Fruit fly (Drosophila melanogaster) whole organism, embryonic: ENCODE results near the gene CG3434.
A peak's percentile ranks its signal among the peaks of the same experiment; 100 is the strongest.

Source experiments
- Atf-2 ChIP-seq: fragments of 200-800 bp; sonication (Bioruptor generic); optimal IDR thresholded peaks from 2 replicates; lab custom pipeline; 2016; ENCODE audit warnings: missing biosample characterization, missing genetic modification characterization
- Bgb ChIP-seq: fragments of 200-800 bp; sonication (Bioruptor generic); IDR thresholded peaks from 2 replicates; pipeline ENCODE4 v1.3.6; 2022; ENCODE audit warnings: missing biosample characterization, missing genetic modification characterization; ENCODE audit not compliant: partially characterized antibody
- CG10979 ChIP-seq: fragments of 200-800 bp; sonication (Bioruptor generic); optimal IDR thresholded peaks from 2 replicates; lab custom pipeline; 2018; ENCODE audit warnings: missing biosample characterization, mild to moderate bottlenecking, missing genetic modification characterization, moderate library complexity
- CG11696 ChIP-seq: fragments of 200-800 bp; sonication (Bioruptor generic); IDR thresholded peaks from 2 replicates; pipeline ENCODE4 v1.3.6; 2022; ENCODE audit warnings: missing biosample characterization, missing genetic modification characterization
- CG12744 ChIP-seq: fragments of 200-800 bp; sonication (Bioruptor generic); optimal IDR thresholded peaks from 2 replicates; lab custom pipeline; 2016; ENCODE audit warnings: missing biosample characterization, missing genetic modification characterization
- CG12942 ChIP-seq: fragments of 200-800 bp; sonication (Bioruptor generic); optimal IDR thresholded peaks from 3 replicates; lab custom pipeline; 2016; ENCODE audit warnings: missing biosample characterization, missing genetic modification characterization
- CG13287 ChIP-seq: fragments of 200-800 bp; sonication (Bioruptor generic); IDR thresholded peaks from 2 replicates; pipeline ENCODE4 v1.3.6; 2022; ENCODE audit warnings: missing biosample characterization, missing genetic modification characterization; ENCODE audit not compliant: partially characterized antibody
- CG16779 ChIP-seq: fragments of 200-800 bp; sonication (Bioruptor generic); IDR thresholded peaks from 2 replicates; pipeline ENCODE4 v1.3.6; 2022; ENCODE audit warnings: missing biosample characterization, missing genetic modification characterization
- CG17802 ChIP-seq: fragments of 200-800 bp; sonication (Bioruptor generic); optimal IDR thresholded peaks from 2 replicates; lab custom pipeline; 2018; ENCODE audit warnings: missing biosample characterization, mild to moderate bottlenecking, missing genetic modification characterization, moderate library complexity
- CG18764 ChIP-seq: fragments of 200-800 bp; sonication (Bioruptor generic); optimal IDR thresholded peaks from 3 replicates; lab custom pipeline; 2016; ENCODE audit warnings: missing biosample characterization, missing genetic modification characterization
- CG31224 ChIP-seq: fragments of 200-800 bp; sonication (Bioruptor generic); IDR thresholded peaks from 2 replicates; pipeline ENCODE4 v1.3.6; 2022; ENCODE audit warnings: missing biosample characterization, missing genetic modification characterization
- CG31388 ChIP-seq: fragments of 200-800 bp; sonication (Bioruptor generic); optimal IDR thresholded peaks from 2 replicates; lab custom pipeline; 2016; ENCODE audit warnings: missing biosample characterization, missing genetic modification characterization
- CG31441 ChIP-seq: fragments of 200-800 bp; sonication (Bioruptor generic); IDR thresholded peaks from 2 replicates; pipeline ENCODE4 v1.3.6; 2022; ENCODE audit warnings: missing biosample characterization, missing genetic modification characterization
- CG3163 ChIP-seq: fragments of 200-800 bp; sonication (Bioruptor generic); optimal IDR thresholded peaks from 3 replicates; lab custom pipeline; 2016; ENCODE audit warnings: missing biosample characterization, missing genetic modification characterization
- CG34376 ChIP-seq: fragments of 200-800 bp; sonication (Bioruptor generic); optimal IDR thresholded peaks from 2 replicates; lab custom pipeline; 2018; ENCODE audit warnings: missing biosample characterization, mild to moderate bottlenecking, missing genetic modification characterization
- CG3847 ChIP-seq: fragments of 200-800 bp; sonication (Bioruptor generic); IDR thresholded peaks from 2 replicates; pipeline ENCODE4 v1.3.6; 2022; ENCODE audit warnings: missing biosample characterization, missing genetic modification characterization
- CG4707 ChIP-seq: fragments of 200-800 bp; sonication (Bioruptor generic); optimal IDR thresholded peaks from 2 replicates; lab custom pipeline; 2018; ENCODE audit warnings: missing biosample characterization, mild to moderate bottlenecking, missing genetic modification characterization, moderate library complexity
- CG7372 ChIP-seq: fragments of 200-800 bp; sonication (Bioruptor generic); IDR thresholded peaks from 2 replicates; pipeline ENCODE4 v1.3.6; 2022; ENCODE audit warnings: missing biosample characterization, missing genetic modification characterization
- CG8089 ChIP-seq: fragments of 200-800 bp; sonication (Bioruptor generic); optimal IDR thresholded peaks from 3 replicates; lab custom pipeline; 2016; ENCODE audit warnings: missing biosample characterization, missing genetic modification characterization
- CG8290 ChIP-seq, 3 experiments: fragments of 200-800 bp; sonication (Bioruptor generic); optimal IDR thresholded peaks; 2 replicates each; lab custom pipeline; 2016 to 2019; ENCODE audit warnings: missing biosample characterization in 3 of 3, missing genetic modification characterization in 3 of 3, mild to moderate bottlenecking in 2 of 3, moderate library complexity in 1 of 3
- CG9437 ChIP-seq: fragments of 200-800 bp; sonication (Bioruptor generic); optimal IDR thresholded peaks from 2 replicates; lab custom pipeline; 2018; ENCODE audit warnings: missing biosample characterization, mild to moderate bottlenecking, missing genetic modification characterization
- CrebB ChIP-seq: fragments of 200-800 bp; sonication (Bioruptor generic); optimal IDR thresholded peaks from 3 replicates; lab custom pipeline; 2018; ENCODE audit warnings: missing biosample characterization, mild to moderate bottlenecking, missing genetic modification characterization
- Dbx ChIP-seq: fragments of 200-800 bp; sonication (Bioruptor generic); IDR thresholded peaks from 3 replicates; pipeline ENCODE4 v1.3.6; 2022; ENCODE audit warnings: missing biosample characterization, missing genetic modification characterization
- Elba2 ChIP-seq: fragments of 200-800 bp; sonication (Bioruptor generic); optimal IDR thresholded peaks from 3 replicates; lab custom pipeline; 2016; ENCODE audit warnings: missing biosample characterization, missing genetic modification characterization
- Hr51 ChIP-seq, 2 experiments: fragments of 200-800 bp; sonication (Bioruptor generic); optimal IDR thresholded peaks; 2 replicates in 1 of 2; 3 replicates in 1 of 2; lab custom pipeline; 2016 to 2018; ENCODE audit warnings: missing biosample characterization in 2 of 2, missing genetic modification characterization in 2 of 2, mild to moderate bottlenecking in 1 of 2, moderate library complexity in 1 of 2
- Hr78 ChIP-seq, 2 experiments: fragments of 200-800 bp in 1 of 2; fragments of >200 bp in 1 of 2; sonication (Bioruptor generic) in 1 of 2; optimal IDR thresholded peaks; 2 replicates each; lab custom pipeline; 2017 to 2019; ENCODE audit warnings: missing biosample characterization in 2 of 2, missing genetic modification characterization in 2 of 2, mild to moderate bottlenecking in 1 of 2, moderate library complexity in 1 of 2
- MESR4 ChIP-seq: fragments of 200-800 bp; sonication (Bioruptor generic); optimal IDR thresholded peaks from 2 replicates; lab custom pipeline; 2018; ENCODE audit warnings: missing biosample characterization, mild to moderate bottlenecking, missing genetic modification characterization, moderate library complexity
- Med ChIP-seq: fragments of 200-800 bp; sonication (Bioruptor generic); peaks from one replicate; lab custom pipeline; 2016; ENCODE audit warnings: missing biosample characterization, missing genetic modification characterization, mild to moderate bottlenecking, inconsistent platforms, moderate library complexity
- Nf-YB ChIP-seq: fragments of 200-800 bp; sonication (Bioruptor generic); optimal IDR thresholded peaks from 3 replicates; lab custom pipeline; 2019; ENCODE audit warnings: missing biosample characterization, mild to moderate bottlenecking, missing genetic modification characterization, moderate library complexity
- Rfx ChIP-seq: fragments of 200-800 bp; sonication (Bioruptor generic); IDR thresholded peaks from 2 replicates; pipeline ENCODE4 v1.3.6; 2022; ENCODE audit warnings: missing biosample characterization, missing genetic modification characterization
- abd-A ChIP-seq: fragments of 200-800 bp; sonication (Bioruptor generic); optimal IDR thresholded peaks from 3 replicates; lab custom pipeline; 2019; ENCODE audit warnings: missing biosample characterization, mild to moderate bottlenecking, missing genetic modification characterization, moderate library complexity
- croc ChIP-seq: fragments of 200-800 bp; sonication (Bioruptor generic); conservative IDR thresholded peaks from 3 replicates; pipeline ENCODE4 v1.3.6; 2022; ENCODE audit warnings: missing biosample characterization, missing genetic modification characterization
- crp ChIP-seq, 2 experiments: fragments of 200-800 bp; sonication (Bioruptor generic); optimal IDR thresholded peaks; 2 replicates in 1 of 2; 3 replicates in 1 of 2; lab custom pipeline; 2017; ENCODE audit warnings: missing biosample characterization in 2 of 2, missing genetic modification characterization in 2 of 2, mild to moderate bottlenecking in 1 of 2, moderate library complexity in 1 of 2
- ftz-f1 ChIP-seq: fragments of 200-800 bp; sonication (Bioruptor generic); optimal IDR thresholded peaks from 2 replicates; lab custom pipeline; 2016; ENCODE audit warnings: missing biosample characterization, missing genetic modification characterization
- gcm2 ChIP-seq: fragments of 200-800 bp; sonication (Bioruptor generic); optimal IDR thresholded peaks from 2 replicates; lab custom pipeline; 2016; ENCODE audit warnings: missing biosample characterization, missing genetic modification characterization
- gem ChIP-seq: fragments of 200-800 bp; sonication (Bioruptor generic); optimal IDR thresholded peaks from 2 replicates; lab custom pipeline; 2019; ENCODE audit warnings: missing biosample characterization, mild to moderate bottlenecking, missing genetic modification characterization, moderate library complexity
- grn ChIP-seq: fragments of 200-800 bp; sonication (Bioruptor generic); optimal IDR thresholded peaks from 3 replicates; lab custom pipeline; 2017; ENCODE audit warnings: missing biosample characterization, missing genetic modification characterization
- maf-S ChIP-seq: fragments of 200-800 bp; sonication (Bioruptor generic); optimal IDR thresholded peaks from 2 replicates; lab custom pipeline; 2016; ENCODE audit warnings: missing biosample characterization, missing genetic modification characterization
- mirr ChIP-seq: fragments of 200-800 bp; sonication (Bioruptor generic); optimal IDR thresholded peaks from 3 replicates; lab custom pipeline; 2018; ENCODE audit warnings: missing biosample characterization, mild to moderate bottlenecking, missing genetic modification characterization
- pfk ChIP-seq: fragments of 200-800 bp; sonication (Bioruptor generic); optimal IDR thresholded peaks from 2 replicates; lab custom pipeline; 2018; ENCODE audit warnings: missing biosample characterization, mild to moderate bottlenecking, missing genetic modification characterization, moderate library complexity
- prd ChIP-seq, 3 experiments: fragments of >200 bp in 2 of 3; fragments of 200-800 bp in 1 of 3; sonication (Bioruptor generic) in 1 of 3; optimal IDR thresholded peaks in 2 of 3; IDR thresholded peaks in 1 of 3; 2 replicates in 2 of 3; 3 replicates in 1 of 3; pipeline versions ENCODE4 v1.3.6 to Lab custom; 2017 to 2022; ENCODE audit warnings: missing biosample characterization in 1 of 3, missing genetic modification characterization in 1 of 3
- pzg ChIP-seq: fragments of 200-800 bp; sonication (Bioruptor generic); optimal IDR thresholded peaks from 3 replicates; lab custom pipeline; 2018; ENCODE audit warnings: missing biosample characterization, mild to moderate bottlenecking, missing genetic modification characterization, moderate library complexity
- sna ChIP-seq: fragments of 200-800 bp; sonication (Bioruptor generic); IDR thresholded peaks from 2 replicates; pipeline ENCODE4 v1.3.6; 2022; ENCODE audit warnings: missing biosample characterization, missing genetic modification characterization; ENCODE audit not compliant: partially characterized antibody
- sug ChIP-seq: fragments of 200-800 bp; optimal IDR thresholded peaks from 2 replicates; lab custom pipeline; 2019; ENCODE audit warnings: missing biosample characterization, mild to moderate bottlenecking, missing genetic modification characterization, moderate library complexity
- tio ChIP-seq: fragments of 200-800 bp; sonication (Bioruptor generic); optimal IDR thresholded peaks from 2 replicates; lab custom pipeline; 2017; ENCODE audit warnings: missing biosample characterization, missing genetic modification characterization, inconsistent platforms
- z ChIP-seq: fragments of 200-800 bp; sonication (Bioruptor generic); IDR thresholded peaks from 3 replicates; pipeline ENCODE4 v1.3.6; 2022; ENCODE audit warnings: missing biosample characterization, missing genetic modification characterization
- zf30C ChIP-seq: fragments of 200-800 bp; sonication (Bioruptor generic); optimal IDR thresholded peaks from 3 replicates; lab custom pipeline; 2018; ENCODE audit warnings: missing biosample characterization, mild to moderate bottlenecking, missing genetic modification characterization

Gene CG3434

DNA sequence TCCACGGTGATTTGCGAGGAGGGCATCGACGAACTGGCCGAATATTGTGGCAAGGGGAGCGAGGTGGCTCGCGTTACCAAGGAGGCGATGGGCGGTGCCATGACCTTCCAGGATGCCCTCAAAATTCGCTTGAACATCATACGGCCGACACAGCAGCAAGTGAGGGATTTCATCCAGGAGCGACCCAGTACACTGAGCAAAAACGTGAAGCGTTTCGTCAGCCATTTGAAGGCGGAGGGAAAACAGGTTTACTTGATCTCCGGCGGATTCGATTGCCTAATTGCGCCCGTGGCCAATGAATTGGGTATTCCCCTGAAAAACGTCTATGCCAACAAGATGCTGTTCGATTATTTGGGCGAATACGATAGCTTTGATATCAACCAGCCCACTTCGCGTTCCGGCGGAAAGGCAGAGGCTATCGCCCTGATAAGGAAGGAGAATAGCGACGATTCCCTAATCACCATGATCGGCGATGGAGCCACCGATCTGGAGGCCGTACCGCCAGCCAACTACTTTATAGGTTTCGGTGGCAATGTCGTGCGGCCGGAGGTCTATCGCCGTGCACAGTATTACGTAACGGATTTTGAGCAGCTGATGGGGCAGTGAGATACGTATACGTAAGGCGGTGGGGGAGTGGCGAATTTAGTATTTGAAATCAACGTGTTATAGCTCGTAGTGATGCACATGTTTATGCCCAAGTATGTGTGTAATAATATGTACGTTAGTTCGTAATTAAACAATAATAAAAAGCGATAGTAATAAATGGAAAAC lies 36.7 kb downstream of the CG3434 start:
- TF ChIP-seq CG12942 (no peak), maf-S (GFP tag; lab: Kevin White, UChicago) (no peak), pzg (GFP tag; lab: Kevin White, UChicago) (peak; percentile 4), gem (tag; lab: Kevin White, UChicago) (no peak), sna (peak; percentile 12; the same call in 1 of the 2 replicates), z (GFP tag; lab: Robert Waterston, UW) (0 out of 3 replicates have a peak, but pooled peaks have one; percentile 39), grn (GFP tag; lab: Kevin White, UChicago) (peak; percentile 85), CG31388 (no peak), CG8089 (GFP tag; lab: Kevin White, UChicago) (no peak), pfk (no peak), CG12744 (GFP tag; lab: Kevin White, UChicago) (no peak), Bgb (GFP tag; lab: Robert Waterston, UW) (0 out of 2 replicates have a peak, but pooled peaks have one; percentile 20), croc (GFP tag; lab: Robert Waterston, UW) (no peak), CG18764 (no peak), Dbx (GFP tag; lab: Robert Waterston, UW) (peak; percentile 9; the same call in 1 of the 3 replicates), CG17802 (tag; lab: Kevin White, UChicago) (no peak), Med (GFP tag; lab: Kevin White, UChicago) (peak; percentile 69), ftz-f1 (GFP tag; lab: Kevin White, UChicago) (peak; percentile 38), CG7372 (GFP tag; lab: Robert Waterston, UW) (no peak), CG31224 (GFP tag; lab: Robert Waterston, UW) (no peak), Hr51 (GFP tag; optimal IDR thresholded peaks at IDR 0.05; lab: Kevin White, UChicago) (peak in 1 of 2 experiments; percentile 0), Hr78 (GFP tag; optimal IDR thresholded peaks at IDR 0.05; lab: Kevin White, UChicago) (no peak), CG3847 (GFP tag; lab: Robert Waterston, UW) (no peak), CG11696 (GFP tag; lab: Robert Waterston, UW) (no peak), Rfx (GFP tag; lab: Robert Waterston, UW) (no peak), prd (optimal IDR thresholded peaks at IDR 0.05; lab: Kevin White, UChicago) (no peak), prd (GFP tag; IDR thresholded peaks at IDR 0.05; lab: Robert Waterston, UW) (0 out of 3 replicates have a peak, but pooled peaks have one; percentile 19), CG8290 (GFP tag; optimal IDR thresholded peaks at IDR 0.05; lab: Kevin White, UChicago) (no peak), CG8290 (tag; optimal IDR thresholded peaks at IDR 0.05; lab: Kevin White, UChicago) (peak in 1 of 2 experiments; percentile 26), CrebB (tag; lab: Kevin White, UChicago) (no peak), Atf-2 (GFP tag; lab: Kevin White, UChicago) (no peak), Elba2 (GFP tag; lab: Kevin White, UChicago) (no peak), CG16779 (GFP tag; lab: Robert Waterston, UW) (no peak), CG4707 (no peak), tio (GFP tag; lab: Kevin White, UChicago) (no peak), CG9437 (GFP tag; lab: Kevin White, UChicago) (peak; percentile 98), CG31441 (no peak), MESR4 (GFP tag; lab: Kevin White, UChicago) (peak; percentile 38), CG3163 (GFP tag; lab: Kevin White, UChicago) (no peak), Nf-YB (GFP tag; lab: Kevin White, UChicago) (no peak), sug (tag; lab: Kevin White, UChicago) (peak; percentile 79), zf30C (GFP tag; lab: Kevin White, UChicago) (peak; percentile 38), mirr (GFP tag; lab: Kevin White, UChicago) (peak; percentile 37), crp (GFP tag; optimal IDR thresholded peaks at IDR 0.05; lab: Kevin White, UChicago) (peak in 1 of 2 experiments; percentile 53), abd-A (tag; lab: Kevin White, UChicago) (peak; percentile 4), gcm2 (GFP tag; lab: Kevin White, UChicago) (no peak), CG10979 (no peak), CG34376 (GFP tag; lab: Kevin White, UChicago) (peak; percentile 57), CG13287 (0 out of 2 replicates have a peak, but pooled peaks have one; percentile 5)
